Fruit fly (Drosophila melanogaster): ENCODE measurements around the gene CG14089.

Gene CG14089

DNA sequence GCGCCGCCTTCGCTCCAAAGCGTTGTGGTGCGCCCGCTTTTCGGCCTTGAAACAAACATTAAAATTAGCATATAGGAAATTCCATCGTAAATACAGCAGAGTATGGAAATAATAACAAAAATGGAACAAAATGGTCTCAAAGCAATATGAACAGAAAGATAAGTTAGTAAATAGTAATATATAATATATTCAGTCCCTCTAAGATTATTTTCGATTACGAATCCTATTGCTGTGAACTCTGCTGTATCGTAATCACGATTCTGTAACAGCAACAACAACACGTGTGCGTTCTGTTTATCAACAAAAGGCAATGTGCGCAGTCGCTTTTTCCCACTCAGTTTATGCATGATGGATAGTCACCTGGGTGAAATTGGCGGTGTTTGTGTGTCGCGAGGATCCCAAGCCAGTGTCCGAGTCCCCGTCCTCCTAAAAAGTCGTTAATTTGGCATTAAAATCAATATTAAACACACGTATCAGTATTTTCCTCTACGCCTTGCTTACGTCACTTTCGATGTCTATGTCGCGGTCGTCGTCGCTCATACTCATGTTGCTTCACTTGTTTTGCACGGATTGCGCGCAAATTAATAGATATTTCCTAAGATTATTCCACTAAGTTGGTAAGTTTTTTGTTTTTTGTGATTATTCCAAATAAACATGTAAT lies 17.0 kb downstream of the CG14089 start, which contains the start of the genes CG42374 and Mettl5 (continued):
- TF ChIP-seq Doc3 (GFP tag; IDR thresholded peaks at IDR 0.05; ENCODE audit: partially characterized antibody) = no peak
- no peak for TF ChIP-seq zen2 (GFP tag; IDR thresholded peaks at IDR 0.05; ENCODE audit: partially characterized antibody)
- TF ChIP-seq CHES-1-like (GFP tag; optimal IDR thresholded peaks at IDR 0.05) = no peak
- peak; percentile 26 for TF ChIP-seq CG12219 (GFP tag; optimal IDR thresholded peaks at IDR 0.05)
- no peak for TF ChIP-seq psq (GFP tag; optimal IDR thresholded peaks at IDR 0.05)
- peak; percentile 39 for TF ChIP-seq Asciz (GFP tag; optimal IDR thresholded peaks at IDR 0.05)
- TF ChIP-seq z (GFP tag; IDR thresholded peaks at IDR 0.05) = no peak
- peak; percentile 22; the same call in 1 of the 2 replicates for TF ChIP-seq Ada2b (GFP tag; IDR thresholded peaks at IDR 0.05)
- TF ChIP-seq CG6175 (GFP tag; IDR thresholded peaks at IDR 0.05) = no peak
- TF ChIP-seq CG13894 (tag; optimal IDR thresholded peaks at IDR 0.05) = no peak
- TF ChIP-seq CG8388 (GFP tag; optimal IDR thresholded peaks at IDR 0.05) = peak; percentile 38
- no peak for TF ChIP-seq mam (GFP tag; optimal IDR thresholded peaks at IDR 0.05)
- no peak for TF ChIP-seq Optix (GFP tag; IDR thresholded peaks at IDR 0.05)
- no peak for TF ChIP-seq Stat92E (GFP tag; optimal IDR thresholded peaks at IDR 0.05)
- TF ChIP-seq Max (GFP tag; optimal IDR thresholded peaks at IDR 0.05) = peak; percentile 84
- TF ChIP-seq ato (GFP tag; IDR thresholded peaks at IDR 0.05; ENCODE audit: partially characterized antibody) = no peak
- no peak for TF ChIP-seq CG8478 (optimal IDR thresholded peaks at IDR 0.05)
- TF ChIP-seq ind (GFP tag; optimal IDR thresholded peaks at IDR 0.05) = peak; percentile 42
- TF ChIP-seq CG10979 (tag; optimal IDR thresholded peaks at IDR 0.05) = peak; percentile 32
- peak; percentile 37 for TF ChIP-seq lmd (GFP tag; IDR thresholded peaks at IDR 0.05)
- TF ChIP-seq CG3995 (GFP tag; optimal IDR thresholded peaks at IDR 0.05) = no peak
- no peak for TF ChIP-seq CG8281 (tag; optimal IDR thresholded peaks at IDR 0.05)
- TF ChIP-seq jumu (GFP tag; optimal IDR thresholded peaks at IDR 0.05) = no peak
- no peak for TF ChIP-seq B-H2 (GFP tag; optimal IDR thresholded peaks at IDR 0.05)
- no peak for TF ChIP-seq ems (GFP tag; optimal IDR thresholded peaks at IDR 0.05)
- TF ChIP-seq CG14050 (GFP tag; IDR thresholded peaks at IDR 0.05) = no peak
- TF ChIP-seq CG14014 (GFP tag; IDR thresholded peaks at IDR 0.05) = 0 out of 2 replicates have a peak, but pooled peaks have one; percentile 32
- no peak for TF ChIP-seq Myb (GFP tag; optimal IDR thresholded peaks at IDR 0.05)
- peak; percentile 47; the same call in 1 of the 3 replicates for TF ChIP-seq CG2889 (GFP tag; IDR thresholded peaks at IDR 0.05)
- TF ChIP-seq dpn (GFP tag; optimal IDR thresholded peaks at IDR 0.05) = no peak
- TF ChIP-seq Taf1 (GFP tag; IDR thresholded peaks at IDR 0.05) = peak; percentile 9; the same call in 1 of the 2 replicates
- peak; percentile 29 for TF ChIP-seq CG6765 (GFP tag; optimal IDR thresholded peaks at IDR 0.05)
- TF ChIP-seq Usf (GFP tag; optimal IDR thresholded peaks at IDR 0.05) = no peak
- no peak for TF ChIP-seq pros (GFP tag; optimal IDR thresholded peaks at IDR 0.05)
- TF ChIP-seq Deaf1 (tag; optimal IDR thresholded peaks at IDR 0.05) = no peak
- TF ChIP-seq CG34376 (GFP tag; optimal IDR thresholded peaks at IDR 0.05) = no peak
- no peak for TF ChIP-seq Nf-YC (tag; optimal IDR thresholded peaks at IDR 0.05)
- peak; percentile 35 for TF ChIP-seq CG6813 (GFP tag; optimal IDR thresholded peaks at IDR 0.05)
- 0 out of 3 replicates have a peak, but pooled peaks have one; percentile 47 for TF ChIP-seq gce (GFP tag; IDR thresholded peaks at IDR 0.05)
- no peak for TF ChIP-seq slp2 (GFP tag; optimal IDR thresholded peaks at IDR 0.05)
- no peak for TF ChIP-seq CG11093 (GFP tag; IDR thresholded peaks at IDR 0.05)
- TF ChIP-seq CG9817 (tag; optimal IDR thresholded peaks at IDR 0.05) = no peak
- TF ChIP-seq CG13123 (GFP tag; optimal IDR thresholded peaks at IDR 0.05) = no peak
- TF ChIP-seq ac (GFP tag; optimal IDR thresholded peaks at IDR 0.05) = no peak
- TF ChIP-seq CG18262 (tag; optimal IDR thresholded peaks at IDR 0.05) = peak; percentile 31
- TF ChIP-seq CG4404 (GFP tag; IDR thresholded peaks at IDR 0.05) = no peak
- no peak for TF ChIP-seq inv (GFP tag; IDR thresholded peaks at IDR 0.05; ENCODE audit: partially characterized antibody)
- TF ChIP-seq Side (GFP tag; optimal IDR thresholded peaks at IDR 0.05) = no peak
- TF ChIP-seq Bgb (GFP tag; IDR thresholded peaks at IDR 0.05; ENCODE audit: partially characterized antibody) = no peak
- no peak for TF ChIP-seq CG2116 (GFP tag; optimal IDR thresholded peaks at IDR 0.05)
